Fruit fly (Drosophila melanogaster): ENCODE results near the gene CG16713.

CG16713 gene

DNA sequence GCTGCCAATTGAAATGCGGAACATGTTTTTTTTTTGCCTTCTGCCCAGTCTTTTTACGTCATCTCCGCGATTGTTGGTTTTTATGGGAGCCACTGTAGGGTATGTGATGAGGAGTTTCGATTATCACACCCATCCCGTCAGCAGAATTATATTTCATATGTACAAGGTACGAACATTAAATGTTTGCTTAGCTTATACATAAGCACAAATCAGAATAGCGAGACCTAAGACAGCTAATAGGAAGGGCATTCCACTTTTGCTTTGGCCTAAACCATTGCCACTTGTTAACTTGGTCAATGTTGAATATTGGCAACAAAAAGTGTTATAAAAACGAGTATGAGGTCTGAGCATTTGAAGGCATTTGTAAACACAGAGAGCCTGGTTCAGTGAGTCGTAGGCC is 8.0 kb upstream of the CG16713 start, which contains the start of gene CG2816 (continued):
- peak; percentile 80 for TF ChIP-seq luna (GFP tag; optimal IDR thresholded peaks at IDR 0.05)
- TF ChIP-seq crp (GFP tag; optimal IDR thresholded peaks at IDR 0.05): no peak
- no peak for TF ChIP-seq CG14860 (GFP tag; IDR thresholded peaks at IDR 0.05; ENCODE audit: partially characterized antibody)
- TF ChIP-seq chn (GFP tag; optimal IDR thresholded peaks at IDR 0.05): peak; percentile 25
- TF ChIP-seq CG10321 (GFP tag; IDR thresholded peaks at IDR 0.05): 0 out of 2 replicates have a peak, but pooled peaks have one; percentile 13
- no peak for TF ChIP-seq MESR4 (GFP tag; optimal IDR thresholded peaks at IDR 0.05)
- TF ChIP-seq Doc2 (GFP tag; IDR thresholded peaks at IDR 0.05): no peak
- 0 out of 2 replicates have a peak, but pooled peaks have one; percentile 15 for TF ChIP-seq Rx (GFP tag; IDR thresholded peaks at IDR 0.05)
- 0 out of 2 replicates have a peak, but pooled peaks have one; percentile 17 for TF ChIP-seq gsb (GFP tag; IDR thresholded peaks at IDR 0.05)
- TF ChIP-seq CG11247 (GFP tag; IDR thresholded peaks at IDR 0.05): peak; percentile 89
- TF ChIP-seq CG8281 (tag; optimal IDR thresholded peaks at IDR 0.05): no peak
- TF ChIP-seq Antp (GFP tag; optimal IDR thresholded peaks at IDR 0.05): peak; percentile 32
- TF ChIP-seq E2f2 (GFP tag; IDR thresholded peaks at IDR 0.05): peak; percentile 41; the same call in 1 of the 2 replicates
- peak; percentile 95 for TF ChIP-seq CG12769 (tag; optimal IDR thresholded peaks at IDR 0.05)
- no peak for TF ChIP-seq H15 (GFP tag; IDR thresholded peaks at IDR 0.05)
- TF ChIP-seq CG10431 (GFP tag; optimal IDR thresholded peaks at IDR 0.05): no peak
- no peak for TF ChIP-seq salm (tag; optimal IDR thresholded peaks at IDR 0.05)
- TF ChIP-seq CG6765 (GFP tag; optimal IDR thresholded peaks at IDR 0.05): no peak
- no peak for TF ChIP-seq NC2β (GFP tag; optimal IDR thresholded peaks at IDR 0.05)
- TF ChIP-seq Taf1 (GFP tag; IDR thresholded peaks at IDR 0.05): peak; percentile 73
- peak; percentile 9 for TF ChIP-seq Fer1 (GFP tag; optimal IDR thresholded peaks at IDR 0.05)
- peak; percentile 63 for TF ChIP-seq lab (GFP tag; optimal IDR thresholded peaks at IDR 0.05)
- no peak for TF ChIP-seq knrl (GFP tag; IDR thresholded peaks at IDR 0.05; ENCODE audit: partially characterized antibody)
- no peak for TF ChIP-seq CG15011 (GFP tag; optimal IDR thresholded peaks at IDR 0.05)
- TF ChIP-seq Abd-B (GFP tag; optimal IDR thresholded peaks at IDR 0.05): peak; percentile 65
- TF ChIP-seq Stat92E (GFP tag; optimal IDR thresholded peaks at IDR 0.05): no peak
- no peak for TF ChIP-seq bowl (GFP tag; IDR thresholded peaks at IDR 0.05)
- peak; percentile 51 for TF ChIP-seq caup (GFP tag; optimal IDR thresholded peaks at IDR 0.05; ENCODE audit: severe bottlenecking)
- no peak for TF ChIP-seq CG8388 (GFP tag; optimal IDR thresholded peaks at IDR 0.05)
- no peak for TF ChIP-seq amos (GFP tag; IDR thresholded peaks at IDR 0.05; ENCODE audit: partially characterized antibody)
- no peak for TF ChIP-seq Sin3A (optimal IDR thresholded peaks at IDR 0.05)
- TF ChIP-seq Opbp (GFP tag; IDR thresholded peaks at IDR 0.05; ENCODE audit: partially characterized antibody): no peak
- no peak for TF ChIP-seq hbn (GFP tag; IDR thresholded peaks at IDR 0.05; ENCODE audit: partially characterized antibody)
- TF ChIP-seq CG13624 (GFP tag; optimal IDR thresholded peaks at IDR 0.05): no peak
- peak; percentile 68 for TF ChIP-seq ems (GFP tag; optimal IDR thresholded peaks at IDR 0.05)
- no peak for TF ChIP-seq CG11696 (GFP tag; IDR thresholded peaks at IDR 0.05)
- no peak for TF ChIP-seq pfk (GFP tag; optimal IDR thresholded peaks at IDR 0.05)
- TF ChIP-seq CG18619 (GFP tag; optimal IDR thresholded peaks at IDR 0.05): peak; percentile 65
- TF ChIP-seq ato (GFP tag; IDR thresholded peaks at IDR 0.05; ENCODE audit: partially characterized antibody): no peak
- TF ChIP-seq maf-S (GFP tag; optimal IDR thresholded peaks at IDR 0.05): peak; percentile 84
- TF ChIP-seq br (optimal IDR thresholded peaks at IDR 0.05): no peak
- peak; percentile 63 for TF ChIP-seq Adf1 (GFP tag; IDR thresholded peaks at IDR 0.05)
- TF ChIP-seq gsb-n (tag; optimal IDR thresholded peaks at IDR 0.05): no peak
- TF ChIP-seq CG6654 (GFP tag; optimal IDR thresholded peaks at IDR 0.05): no peak
- no peak for TF ChIP-seq CG13287 (GFP tag; IDR thresholded peaks at IDR 0.05; ENCODE audit: partially characterized antibody)
- TF ChIP-seq disco-r (GFP tag; optimal IDR thresholded peaks at IDR 0.05): no peak
- TF ChIP-seq Trl (optimal IDR thresholded peaks at IDR 0.05): no peak
- peak; percentile 26 for TF ChIP-seq Trl (GFP tag; optimal IDR thresholded peaks at IDR 0.05)
- no peak for TF ChIP-seq CG6813 (GFP tag; optimal IDR thresholded peaks at IDR 0.05)
- TF ChIP-seq CG12104 (GFP tag; optimal IDR thresholded peaks at IDR 0.05): no peak
- TF ChIP-seq Gsc (GFP tag; IDR thresholded peaks at IDR 0.05): no peak
